Fruit fly (Drosophila melanogaster) Kc167 (cell line): ENCODE results near the gene CG9784.

ENCODE experiments used
- Sin3A ChIP-seq: fragments of >200 bp; optimal IDR thresholded peaks from 2 replicates; lab custom pipeline; 2018; ENCODE audit warnings: missing external identifiers
- ttk ChIP-seq: sonication (Bioruptor generic); optimal IDR thresholded peaks from 2 replicates; lab custom pipeline; 2017; ENCODE audit warnings: missing external identifiers

DNA sequence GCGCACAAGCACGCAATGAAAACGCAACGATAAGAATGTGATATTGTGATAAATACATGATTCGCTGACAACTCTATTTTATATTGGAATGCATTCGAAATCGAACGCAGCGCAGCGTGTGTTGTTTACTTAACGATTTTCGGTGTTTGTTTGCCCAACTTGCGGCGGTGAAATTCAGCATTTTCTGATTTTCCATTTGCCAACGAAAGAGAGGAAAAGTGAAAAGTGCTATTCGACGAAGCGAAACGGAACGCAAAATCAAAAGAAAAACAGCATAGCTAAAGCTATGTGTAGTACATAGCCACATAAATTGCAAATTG, 42.0 kb upstream of the CG9784 start:
- no peak for TF ChIP-seq ttk
- no peak for TF ChIP-seq Sin3A (lab: Kevin White, UChicago)
